Worm (Caenorhabditis elegans) whole organism, early embryonic: ENCODE results near the gene dop-1.
A peak's percentile ranks its signal among the peaks of the same experiment; 100 is the strongest.

Experiments used
- F13C5.2 ChIP-seq: sonication (generic microtip); optimal IDR thresholded peaks from 2 replicates; lab custom pipeline; 2017; ENCODE audit warnings: mild to moderate bottlenecking, missing genetic modification characterization, inconsistent platforms, missing compliant biosample characterization
- aly-1 ChIP-seq: sonication (generic microtip); optimal IDR thresholded peaks from 2 replicates; lab custom pipeline; 2016; ENCODE audit warnings: missing genetic modification characterization, missing compliant biosample characterization
- ama-1 ChIP-seq: fragments of 150-350 bp; optimal IDR thresholded peaks from 2 replicates; lab custom pipeline; 2014
- ceh-13 ChIP-seq: fragments of 200-800 bp; sonication (Bioruptor generic); optimal IDR thresholded peaks from 2 replicates; lab custom pipeline; 2018; ENCODE audit warnings: mild to moderate bottlenecking, missing genetic modification characterization, missing compliant biosample characterization
- ceh-36 ChIP-seq: sonication (generic microtip); optimal IDR thresholded peaks from 2 replicates; lab custom pipeline; 2016; ENCODE audit warnings: missing genetic modification characterization, inconsistent platforms, missing compliant biosample characterization
- ets-7 ChIP-seq: sonication (generic microtip); optimal IDR thresholded peaks from 2 replicates; lab custom pipeline; 2016; ENCODE audit warnings: missing genotype, missing genetic modification characterization, missing compliant biosample characterization
- flt-1 ChIP-seq: fragments of 200-800 bp; sonication (Bioruptor generic); IDR thresholded peaks from 2 replicates; pipeline ENCODE4 v1.3.6; 2022; ENCODE audit warnings: missing genetic modification characterization, missing compliant biosample characterization
- hmbx-1 ChIP-seq: sonication (generic microtip); optimal IDR thresholded peaks from 2 replicates; lab custom pipeline; 2016; ENCODE audit warnings: mild to moderate bottlenecking, missing genetic modification characterization, missing compliant biosample characterization
- hmg-4 ChIP-seq: fragments of 200-800 bp; sonication (Bioruptor generic); optimal IDR thresholded peaks from 2 replicates; lab custom pipeline; 2018; ENCODE audit warnings: mild to moderate bottlenecking, missing genetic modification characterization, missing compliant biosample characterization
- scrt-1 ChIP-seq: fragments of 200-800 bp; sonication (Bioruptor generic); IDR thresholded peaks from 2 replicates; pipeline ENCODE4 v1.3.6; 2022; ENCODE audit warnings: missing genetic modification characterization, missing compliant biosample characterization
- sea-1 ChIP-seq: fragments of 200-800 bp; sonication (Bioruptor generic); conservative IDR thresholded peaks from 2 replicates; pipeline ENCODE4 v1.3.6; 2022; ENCODE audit warnings: missing genetic modification characterization, missing compliant biosample characterization
- tbx-11 ChIP-seq: fragments of 200-800 bp; sonication (Bioruptor generic); IDR thresholded peaks from 2 replicates; pipeline ENCODE4 v1.3.6; 2022; ENCODE audit warnings: missing genetic modification characterization, missing compliant biosample characterization
- tbx-37 ChIP-seq: fragments of 200-800 bp; sonication (Bioruptor generic); conservative IDR thresholded peaks from 2 replicates; pipeline ENCODE4 v1.3.6; 2022; ENCODE audit warnings: missing genetic modification reagents, missing genetic modification characterization, missing compliant biosample characterization
- tra-4 ChIP-seq: sonication (generic microtip); optimal IDR thresholded peaks from 2 replicates; lab custom pipeline; 2017; ENCODE audit warnings: missing genetic modification characterization, missing compliant biosample characterization

DNA sequence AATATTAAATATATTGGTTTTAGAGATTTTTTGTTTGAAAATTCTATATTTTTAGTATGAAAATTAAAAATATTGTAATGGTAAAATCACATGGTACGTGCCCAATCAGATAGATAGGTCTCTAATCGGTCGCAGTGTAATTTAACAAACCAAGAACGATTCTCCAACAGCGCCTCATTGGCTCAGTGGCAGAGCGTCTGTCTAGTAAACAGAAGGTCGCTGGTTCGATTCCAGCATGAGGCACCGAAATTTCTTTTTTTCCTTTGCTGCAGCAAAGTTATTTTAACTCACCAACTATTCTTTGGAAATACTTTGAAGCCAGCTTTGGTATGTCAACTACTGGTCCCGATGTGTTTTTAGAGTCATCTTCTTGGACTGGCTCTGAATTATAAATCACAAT is 26.2 kb upstream of the dop-1 start:
- TF ChIP-seq tbx-11 (GFP tag; lab: Robert Waterston, UW) (peak; percentile 60; the same call in 1 of the 2 replicates), F13C5.2 (tag; lab: Kevin White, UChicago) (no peak), ama-1 (lab: Kevin White, UChicago) (no peak), hmg-4 (GFP tag; lab: Kevin White, UChicago) (no peak), scrt-1 (GFP tag; lab: Robert Waterston, UW) (0 out of 2 replicates have a peak, but pooled peaks have one; percentile 35), flt-1 (GFP tag; lab: Robert Waterston, UW) (peak; percentile 58), ets-7 (tag; lab: Kevin White, UChicago) (no peak), ceh-13 (GFP tag; lab: Kevin White, UChicago) (no peak), tbx-37 (GFP tag; lab: Robert Waterston, UW) (no peak), aly-1 (no peak), tra-4 (tag; lab: Kevin White, UChicago) (no peak), ceh-36 (tag; lab: Kevin White, UChicago) (no peak), sea-1 (GFP tag; lab: Robert Waterston, UW) (0 out of 2 replicates have a peak, but pooled peaks have one; percentile 42), hmbx-1 (no peak)
